Fruit fly (Drosophila melanogaster) whole organism, embryonic: Measurements from ENCODE around the gene Pde11.
A peak's percentile ranks its signal among the peaks of the same experiment; 100 is the strongest.

ENCODE experiments used
- BtbVII ChIP-seq: fragments of 200-800 bp; sonication (Bioruptor generic); optimal IDR thresholded peaks from 3 replicates; lab custom pipeline; 2017; ENCODE audit warnings: missing biosample characterization, mild to moderate bottlenecking, missing genetic modification characterization
- CG11093 ChIP-seq: fragments of 200-800 bp; sonication (Bioruptor generic); IDR thresholded peaks from 3 replicates; pipeline ENCODE4 v1.3.6; 2022; ENCODE audit warnings: missing biosample characterization, missing genetic modification characterization
- CG12071 ChIP-seq: fragments of 200-800 bp; sonication (Bioruptor generic); optimal IDR thresholded peaks from 3 replicates; lab custom pipeline; 2018; ENCODE audit warnings: missing biosample characterization, mild to moderate bottlenecking, missing genetic modification characterization
- CG12391 ChIP-seq: fragments of 200-800 bp; sonication (Bioruptor generic); optimal IDR thresholded peaks from 3 replicates; lab custom pipeline; 2018; ENCODE audit warnings: missing biosample characterization, mild to moderate bottlenecking, missing genetic modification characterization, moderate library complexity
- CG13894 ChIP-seq: fragments of 200-800 bp; sonication (Bioruptor generic); optimal IDR thresholded peaks from 3 replicates; lab custom pipeline; 2018; ENCODE audit warnings: missing biosample characterization, mild to moderate bottlenecking, missing genetic modification characterization, moderate library complexity
- CG14965 ChIP-seq: fragments of 200-800 bp; sonication (Bioruptor generic); optimal IDR thresholded peaks from 2 replicates; lab custom pipeline; 2016; ENCODE audit warnings: missing biosample characterization, missing genetic modification characterization, borderline replicate concordance
- CG15269 ChIP-seq: fragments of 200-800 bp; sonication (Bioruptor generic); optimal IDR thresholded peaks from 2 replicates; lab custom pipeline; 2018; ENCODE audit warnings: missing biosample characterization, mild to moderate bottlenecking, missing genetic modification characterization, moderate library complexity
- CG18599 ChIP-seq: fragments of 200-800 bp; sonication (Bioruptor generic); optimal IDR thresholded peaks from 3 replicates; lab custom pipeline; 2017; ENCODE audit warnings: missing biosample characterization, missing genetic modification characterization, mild to moderate bottlenecking, moderate library complexity, missing genetic modification reagents
- CG2120 ChIP-seq: fragments of 200-800 bp; sonication (Bioruptor generic); optimal IDR thresholded peaks from 3 replicates; lab custom pipeline; 2016; ENCODE audit warnings: missing biosample characterization, missing genetic modification characterization
- CG31224 ChIP-seq: fragments of 200-800 bp; sonication (Bioruptor generic); IDR thresholded peaks from 2 replicates; pipeline ENCODE4 v1.3.6; 2022; ENCODE audit warnings: missing biosample characterization, missing genetic modification characterization
- CG4360 ChIP-seq: fragments of 200-800 bp; sonication (Bioruptor generic); IDR thresholded peaks from 2 replicates; pipeline ENCODE4 v1.3.6; 2022; ENCODE audit warnings: missing biosample characterization, missing genetic modification characterization
- CG6175 ChIP-seq: fragments of 200-800 bp; sonication (Bioruptor generic); IDR thresholded peaks from 3 replicates; pipeline ENCODE4 v1.3.6; 2022; ENCODE audit warnings: missing biosample characterization, missing genetic modification characterization
- CG6765 ChIP-seq: fragments of 200-800 bp; sonication (Bioruptor generic); optimal IDR thresholded peaks from 3 replicates; lab custom pipeline; 2017; ENCODE audit warnings: missing biosample characterization, mild to moderate bottlenecking, missing genetic modification characterization
- CG7357 ChIP-seq: fragments of 200-800 bp; sonication (Bioruptor generic); IDR thresholded peaks from 3 replicates; pipeline ENCODE4 v1.3.6; 2022; ENCODE audit warnings: missing biosample characterization, missing genetic modification characterization
- CG7928 ChIP-seq: fragments of 200-800 bp; sonication (Bioruptor generic); optimal IDR thresholded peaks from 2 replicates; lab custom pipeline; 2017; ENCODE audit warnings: missing biosample characterization, mild to moderate bottlenecking, missing genetic modification characterization
- CG9727 ChIP-seq: fragments of 200-800 bp; sonication (Bioruptor generic); optimal IDR thresholded peaks from 3 replicates; lab custom pipeline; 2017; ENCODE audit warnings: missing biosample characterization, mild to moderate bottlenecking, missing genetic modification characterization
- Doc2 ChIP-seq: fragments of 200-800 bp; sonication (Bioruptor generic); IDR thresholded peaks from 2 replicates; pipeline ENCODE4 v1.3.6; 2022; ENCODE audit warnings: missing biosample characterization, missing genetic modification characterization
- E2f2 ChIP-seq: fragments of 200-800 bp; sonication (Bioruptor generic); IDR thresholded peaks from 2 replicates; pipeline ENCODE4 v1.3.6; 2022; ENCODE audit warnings: missing biosample characterization, missing genetic modification characterization
- Ets65A ChIP-seq: fragments of 200-800 bp; sonication (Bioruptor generic); peaks from one replicate; lab custom pipeline; 2016; ENCODE audit warnings: missing biosample characterization, missing genetic modification characterization
- Fer1 ChIP-seq: fragments of 200-800 bp; sonication (Bioruptor generic); optimal IDR thresholded peaks from 2 replicates; lab custom pipeline; 2017; ENCODE audit warnings: missing biosample characterization, mild to moderate bottlenecking, missing genetic modification characterization
- Gug ChIP-seq: fragments of 200-800 bp; sonication (Bioruptor generic); IDR thresholded peaks from 4 replicates; pipeline ENCODE4 v1.3.6; 2022; ENCODE audit warnings: missing biosample characterization, missing genetic modification characterization
- Hr78 ChIP-seq, 2 experiments: fragments of 200-800 bp in 1 of 2; fragments of >200 bp in 1 of 2; sonication (Bioruptor generic) in 1 of 2; optimal IDR thresholded peaks; 2 replicates each; lab custom pipeline; 2017 to 2019; ENCODE audit warnings: missing biosample characterization in 2 of 2, missing genetic modification characterization in 2 of 2, mild to moderate bottlenecking in 1 of 2, moderate library complexity in 1 of 2
- Kr ChIP-seq: fragments of 200-800 bp; sonication (Bioruptor generic); optimal IDR thresholded peaks from 2 replicates; lab custom pipeline; 2017; ENCODE audit warnings: missing biosample characterization, mild to moderate bottlenecking, missing genetic modification characterization
- Lim3 ChIP-seq: fragments of 200-800 bp; sonication (Bioruptor generic); IDR thresholded peaks from 2 replicates; pipeline ENCODE4 v1.3.6; 2022; ENCODE audit warnings: missing biosample characterization, missing genetic modification characterization
- Med ChIP-seq: fragments of 200-800 bp; sonication (Bioruptor generic); peaks from one replicate; lab custom pipeline; 2016; ENCODE audit warnings: missing biosample characterization, missing genetic modification characterization, mild to moderate bottlenecking, inconsistent platforms, moderate library complexity
- Pdp1 ChIP-seq, 2 experiments: fragments of 200-800 bp; sonication (Bioruptor generic); optimal IDR thresholded peaks; 3 replicates each; lab custom pipeline; 2016; ENCODE audit warnings: missing biosample characterization in 2 of 2, missing genetic modification characterization in 2 of 2, mild to moderate bottlenecking in 1 of 2, moderate library complexity in 1 of 2
- Scr ChIP-seq: fragments of 200-800 bp; sonication (Bioruptor generic); IDR thresholded peaks from 2 replicates; pipeline ENCODE4 v1.3.6; 2022; ENCODE audit warnings: missing biosample characterization, missing genetic modification characterization; ENCODE audit not compliant: partially characterized antibody
- chm ChIP-seq: fragments of 200-800 bp; sonication (Bioruptor generic); IDR thresholded peaks from 2 replicates; pipeline ENCODE4 v1.3.6; 2022; ENCODE audit warnings: missing biosample characterization, missing genetic modification characterization
- crol ChIP-seq: fragments of 200-800 bp; sonication (Bioruptor generic); IDR thresholded peaks from 2 replicates; pipeline ENCODE4 v1.3.6; 2022; ENCODE audit warnings: missing biosample characterization, missing genetic modification characterization
- cwo ChIP-seq: fragments of 200-800 bp; sonication (Bioruptor generic); optimal IDR thresholded peaks from 3 replicates; lab custom pipeline; 2017; ENCODE audit warnings: missing biosample characterization, missing genetic modification characterization, mild to moderate bottlenecking, moderate library complexity, missing genetic modification reagents
- gro ChIP-seq: fragments of 200-800 bp; sonication (Bioruptor generic); optimal IDR thresholded peaks from 2 replicates; lab custom pipeline; 2016; ENCODE audit warnings: missing biosample characterization, missing genetic modification characterization
- hbn ChIP-seq: fragments of 200-800 bp; sonication (Bioruptor generic); IDR thresholded peaks from 2 replicates; pipeline ENCODE4 v1.3.6; 2022; ENCODE audit warnings: missing biosample characterization, missing genetic modification characterization; ENCODE audit not compliant: partially characterized antibody
- hkb ChIP-seq, 2 experiments: fragments of 200-800 bp in 1 of 2; fragments of >200 bp in 1 of 2; sonication (Bioruptor generic) in 1 of 2; IDR thresholded peaks in 1 of 2; optimal IDR thresholded peaks in 1 of 2; 2 replicates each; pipeline versions ENCODE4 v1.3.6 to Lab custom; 2017 to 2022; ENCODE audit warnings: missing biosample characterization in 1 of 2, missing genetic modification characterization in 1 of 2
- kni ChIP-seq: fragments of 200-800 bp; sonication (Bioruptor generic); optimal IDR thresholded peaks from 3 replicates; lab custom pipeline; 2017; ENCODE audit warnings: mild to moderate bottlenecking, missing biosample characterization, missing genetic modification reagents, missing genetic modification characterization
- oc ChIP-seq: fragments of 200-800 bp; sonication (Bioruptor generic); optimal IDR thresholded peaks from 2 replicates; lab custom pipeline; 2018; ENCODE audit warnings: missing biosample characterization, mild to moderate bottlenecking, missing genetic modification characterization, moderate library complexity
- otp ChIP-seq: fragments of 200-800 bp; sonication (Bioruptor generic); IDR thresholded peaks from 3 replicates; pipeline ENCODE4, ENCODE4 v1.3.6; 2022; ENCODE audit warnings: missing biosample characterization, missing genetic modification characterization
- rib ChIP-seq: fragments of 200-800 bp; sonication (Bioruptor generic); IDR thresholded peaks from 2 replicates; pipeline ENCODE4 v1.3.6; 2022; ENCODE audit warnings: missing biosample characterization, missing genetic modification characterization
- ro ChIP-seq: fragments of 200-800 bp; sonication (Bioruptor generic); IDR thresholded peaks from 2 replicates; pipeline ENCODE4 v1.3.6; 2022; ENCODE audit warnings: missing biosample characterization, missing genetic modification characterization
- salm ChIP-seq: fragments of 200-800 bp; sonication (Bioruptor generic); optimal IDR thresholded peaks from 2 replicates; lab custom pipeline; 2018; ENCODE audit warnings: missing biosample characterization, mild to moderate bottlenecking, missing genetic modification characterization
- sens ChIP-seq: fragments of 200-800 bp; sonication (Bioruptor generic); peaks from one replicate; lab custom pipeline; 2016; ENCODE audit warnings: missing biosample characterization, missing genetic modification characterization
- sima ChIP-seq: fragments of 200-800 bp; sonication (Bioruptor generic); optimal IDR thresholded peaks from 2 replicates; lab custom pipeline; 2016; ENCODE audit warnings: missing biosample characterization, missing genetic modification characterization
- so ChIP-seq: fragments of 200-800 bp; sonication (Bioruptor generic); IDR thresholded peaks from 3 replicates; pipeline ENCODE4 v1.3.6; 2022; ENCODE audit warnings: missing biosample characterization, missing genetic modification characterization
- sqz ChIP-seq: fragments of 200-800 bp; sonication (Bioruptor generic); optimal IDR thresholded peaks from 3 replicates; lab custom pipeline; 2018; ENCODE audit warnings: missing biosample characterization, mild to moderate bottlenecking, missing genetic modification characterization
- vvl ChIP-seq: fragments of 200-800 bp; sonication (Bioruptor generic); IDR thresholded peaks from 2 replicates; pipeline ENCODE4 v1.3.6; 2022; ENCODE audit warnings: missing biosample characterization, missing genetic modification characterization

Gene Pde11

DNA sequence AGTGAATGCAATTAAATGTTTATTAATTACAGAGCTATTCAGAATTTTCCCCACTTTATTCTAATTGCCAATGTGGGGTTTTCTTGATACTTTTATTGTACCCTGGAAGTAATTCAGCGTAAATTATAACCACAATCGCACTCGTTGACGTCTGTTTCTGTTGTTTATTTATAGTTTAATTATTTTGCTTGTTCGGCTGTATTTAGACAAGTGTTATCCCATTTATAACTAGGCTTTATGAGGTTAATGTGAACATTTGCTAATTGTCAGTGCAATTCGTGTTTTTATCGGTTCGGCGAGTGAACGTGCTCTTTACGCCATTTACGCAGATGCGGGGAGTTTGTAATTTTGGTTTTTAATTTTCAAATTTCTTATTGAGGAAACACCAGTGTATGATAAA lies 34.9 kb upstream of the Pde11 start (continued):
- TF ChIP-seq CG12391 (tag; lab: Kevin White, UChicago) (no peak), CG7928 (GFP tag; lab: Kevin White, UChicago) (no peak), CG2120 (GFP tag; lab: Kevin White, UChicago) (peak; percentile 6), Fer1 (GFP tag; lab: Kevin White, UChicago) (peak; percentile 48), Doc2 (GFP tag; lab: Robert Waterston, UW) (no peak), CG7357 (GFP tag; lab: Robert Waterston, UW) (no peak), E2f2 (no peak), Lim3 (no peak), so (GFP tag; lab: Robert Waterston, UW) (no peak), CG12071 (GFP tag; lab: Kevin White, UChicago) (peak; percentile 45), CG31224 (GFP tag; lab: Robert Waterston, UW) (no peak), salm (tag; lab: Kevin White, UChicago) (no peak), hbn (GFP tag; lab: Robert Waterston, UW) (no peak), CG6765 (peak; percentile 21), ro (no peak), CG18599 (GFP tag; lab: Kevin White, UChicago) (peak; percentile 60), Kr (no peak), hkb (optimal IDR thresholded peaks at IDR 0.05; lab: Kevin White, UChicago) (no peak), hkb (GFP tag; IDR thresholded peaks at IDR 0.05; lab: Robert Waterston, UW) (no peak), BtbVII (GFP tag; lab: Kevin White, UChicago) (peak; percentile 51)
- TF ChIP-seq, all 482 proteins: peak for 19

dm6 chr2L:18624362-18624761 lies 34.2 kb upstream of the Pde11 start:
- no peak for TF ChIP-seq CG9727 (GFP tag; lab: Kevin White, UChicago)
- 0 out of 2 replicates have a peak, but pooled peaks have one; percentile 21 for TF ChIP-seq rib (GFP tag; lab: Robert Waterston, UW)
- TF ChIP-seq CG6175 (GFP tag; lab: Robert Waterston, UW): peak; percentile 57; the same call in 1 of the 3 replicates
- peak in 1 of 2 experiments; percentile 87 for TF ChIP-seq Pdp1 (GFP tag; optimal IDR thresholded peaks at IDR 0.05; lab: Kevin White, UChicago)
- no peak for TF ChIP-seq CG14965
- TF ChIP-seq kni (GFP tag; lab: Kevin White, UChicago): no peak
- peak; percentile 52 for TF ChIP-seq cwo (GFP tag; lab: Kevin White, UChicago)
- 0 out of 3 replicates have a peak, but pooled peaks have one; percentile 53 for TF ChIP-seq otp (GFP tag; lab: Robert Waterston, UW)
- no peak for TF ChIP-seq sqz
- TF ChIP-seq gro (GFP tag; lab: Kevin White, UChicago): no peak
- TF ChIP-seq CG13894 (tag; lab: Kevin White, UChicago): no peak
- TF ChIP-seq sima (GFP tag; lab: Kevin White, UChicago): no peak
- peak; percentile 32 for TF ChIP-seq Med (GFP tag; lab: Kevin White, UChicago)
- TF ChIP-seq oc (tag; lab: Kevin White, UChicago): peak; percentile 94
- TF ChIP-seq sens (GFP tag; lab: Kevin White, UChicago): peak; percentile 51
- no peak for TF ChIP-seq Scr (GFP tag; lab: Robert Waterston, UW)
- TF ChIP-seq Fer1 (GFP tag; lab: Kevin White, UChicago): no peak
- no peak for TF ChIP-seq Gug (GFP tag; lab: Robert Waterston, UW)
- TF ChIP-seq CG4360: no peak
- peak; percentile 46 for TF ChIP-seq Ets65A
- peak; percentile 79 for TF ChIP-seq crol
- TF ChIP-seq CG11093 (GFP tag; lab: Robert Waterston, UW): no peak
- TF ChIP-seq CG15269 (tag; lab: Kevin White, UChicago): no peak
- TF ChIP-seq Hr78 (GFP tag; optimal IDR thresholded peaks at IDR 0.05; lab: Kevin White, UChicago): peak in 1 of 2 experiments; percentile 29
- TF ChIP-seq chm (GFP tag; lab: Robert Waterston, UW): no peak
- TF ChIP-seq vvl (GFP tag; lab: Robert Waterston, UW): peak; percentile 60; the same call in 1 of the 2 replicates
